Worm (Caenorhabditis elegans): ENCODE results near the gene cnc-7.
"Not testable (repeated sequence)": the region's sequence is repeated elsewhere in the genome, so short reads cannot be mapped to it uniquely, and the experiment has no call there.

cnc-7 gene

DNA sequence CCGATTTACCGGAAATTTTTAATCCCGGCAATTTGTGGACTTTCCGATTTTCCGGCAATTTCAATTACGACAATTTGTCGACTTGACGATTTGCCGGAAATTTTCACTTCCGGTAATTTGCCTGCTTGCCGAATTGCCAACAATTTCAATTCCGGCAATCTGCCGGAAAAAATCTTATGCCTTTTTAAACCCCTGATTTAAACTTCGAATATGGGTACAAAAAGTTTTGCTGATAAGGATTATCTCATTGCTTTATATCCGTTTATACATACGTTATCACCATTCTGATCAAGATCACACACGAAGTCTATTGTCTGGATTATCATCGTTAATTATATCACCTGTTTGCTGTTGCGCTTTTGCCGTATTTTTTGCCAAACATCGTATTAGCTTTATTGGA, 37.4 kb upstream of the cnc-7 start, which contains the start of gene grd-11:
Gene grd-11, plus strand, starts transcription at position 301 of the 400 bp plus-strand sequence.
- no peak for TF ChIP-seq odd-2 (tag; optimal IDR thresholded peaks at IDR 0.05)
- no peak for TF ChIP-seq pag-3 (tag; optimal IDR thresholded peaks at IDR 0.05; ENCODE audit: borderline replicate concordance)
- TF ChIP-seq sox-4 (tag; optimal IDR thresholded peaks at IDR 0.05) = no peak
- TF ChIP-seq hlh-15 (tag; optimal IDR thresholded peaks at IDR 0.05) = no peak
- TF ChIP-seq Y22D7AL.16 (tag; optimal IDR thresholded peaks at IDR 0.05) = no peak
- TF ChIP-seq ceh-2 (tag; optimal IDR thresholded peaks at IDR 0.05) = no peak
- TF ChIP-seq ceh-24 (tag; optimal IDR thresholded peaks at IDR 0.05) = no peak
- TF ChIP-seq elt-2 (tag; optimal IDR thresholded peaks at IDR 0.05) = no peak
- TF ChIP-seq elt-4 (tag; optimal IDR thresholded peaks at IDR 0.05) = no peak
- TF ChIP-seq fkh-10 (GFP tag; optimal IDR thresholded peaks at IDR 0.05) = no peak
- no peak for TF ChIP-seq fkh-6 (tag; optimal IDR thresholded peaks at IDR 0.05)
- no peak for TF ChIP-seq T23F11.4 (GFP tag; optimal IDR thresholded peaks at IDR 0.05)
- no peak for TF ChIP-seq hlh-13 (GFP tag; optimal IDR thresholded peaks at IDR 0.05)
- TF ChIP-seq F13H6.1 (tag; optimal IDR thresholded peaks at IDR 0.05) = no peak
- no peak for TF ChIP-seq nfya-1 (tag; optimal IDR thresholded peaks at IDR 0.05)
- no peak for TF ChIP-seq unc-42 (tag; optimal IDR thresholded peaks at IDR 0.05)

DNA sequence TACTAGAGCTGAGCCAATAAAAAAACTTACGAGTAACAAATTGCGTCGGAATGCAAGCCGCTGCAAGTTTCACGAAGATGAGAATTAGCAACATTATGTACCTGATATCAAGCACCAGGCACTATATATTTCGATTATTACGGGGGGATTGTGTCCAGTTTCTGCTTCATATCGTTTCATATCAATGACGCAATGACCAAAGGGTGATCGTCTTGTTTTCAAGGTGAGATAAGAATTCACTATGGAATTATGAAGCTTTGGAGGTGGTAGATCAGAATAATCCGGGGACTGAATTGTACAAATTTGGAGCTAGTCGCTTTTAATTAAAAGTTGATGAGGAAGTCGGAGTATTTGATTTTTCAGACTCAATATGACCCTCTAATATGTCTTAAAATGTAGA, 27.0 kb upstream of the cnc-7 start, which contains the start of gene K02E2.8:
Gene K02E2.8, minus strand, starts transcription at position 101 of the 400 bp plus-strand sequence.
- no peak for TF ChIP-seq sox-4 (tag; optimal IDR thresholded peaks at IDR 0.05)
- no peak for TF ChIP-seq unc-55 (GFP tag; optimal IDR thresholded peaks at IDR 0.05)
- TF ChIP-seq pqm-1 (tag; optimal IDR thresholded peaks at IDR 0.05) = no peak
- no peak for TF ChIP-seq fax-1 (tag; optimal IDR thresholded peaks at IDR 0.05)
- no peak for TF ChIP-seq T23F11.4 (GFP tag; optimal IDR thresholded peaks at IDR 0.05)
- TF ChIP-seq ceh-9 (tag; optimal IDR thresholded peaks at IDR 0.05) = no peak
- TF ChIP-seq ama-1 (optimal IDR thresholded peaks at IDR 0.05) = no peak
- TF ChIP-seq lim-6 (tag; optimal IDR thresholded peaks at IDR 0.05) = no peak
- no peak for TF ChIP-seq Y22D7AL.16 (tag; optimal IDR thresholded peaks at IDR 0.05)
- no peak for TF ChIP-seq che-1 (tag; optimal IDR thresholded peaks at IDR 0.05)
- no peak for TF ChIP-seq ceh-48 (tag; optimal IDR thresholded peaks at IDR 0.05)

DNA sequence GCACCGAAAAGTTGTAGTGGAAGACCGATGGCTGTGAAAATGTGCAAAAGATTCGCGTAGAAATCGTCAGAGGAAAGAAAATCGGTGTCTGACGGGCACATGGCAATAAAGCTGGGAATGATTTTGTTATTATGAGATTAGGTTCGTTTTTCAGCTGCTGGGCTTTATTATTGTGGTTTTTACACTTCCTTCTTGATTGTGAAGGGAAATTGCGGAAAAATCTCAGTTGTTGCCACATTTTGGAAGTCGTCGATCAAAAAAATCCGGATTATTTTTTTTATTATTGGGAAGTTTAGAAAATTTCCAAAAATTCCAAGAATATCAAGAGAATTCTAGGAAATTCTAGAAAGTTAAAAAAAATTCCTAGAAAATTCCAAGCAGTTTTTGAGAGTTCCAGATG, 24.7 kb upstream of the cnc-7 start, which contains the start of gene srh-177:
Gene srh-177, minus strand, starts transcription at position 101 of the 400 bp plus-strand sequence.
- TF ChIP-seq ahr-1 (tag; optimal IDR thresholded peaks at IDR 0.05); fax-1 (tag; optimal IDR thresholded peaks at IDR 0.05); K09A11.1 (tag; optimal IDR thresholded peaks at IDR 0.05; ENCODE audit: insufficient read depth): not testable (repeated sequence)

DNA sequence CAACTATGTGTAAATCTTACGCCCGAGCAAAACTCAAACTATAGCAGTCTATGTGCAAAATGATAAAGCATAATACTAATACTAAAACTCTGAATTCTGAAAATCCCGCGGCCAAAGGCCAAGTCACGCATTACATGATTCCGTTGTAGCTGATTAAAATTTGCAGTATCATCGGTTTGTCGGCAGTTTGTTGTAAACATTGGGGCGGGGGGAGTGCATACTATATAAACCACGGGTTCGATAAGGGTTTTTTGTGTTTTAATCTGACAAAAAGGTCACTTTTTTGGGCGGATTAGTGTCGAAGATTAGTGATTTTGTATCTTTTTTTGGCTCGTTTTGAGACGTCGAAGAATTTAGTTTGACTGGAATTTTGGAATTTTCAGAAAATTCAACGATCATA, 19.4 kb upstream of the cnc-7 start:
- TF ChIP-seq unc-42 (tag; optimal IDR thresholded peaks at IDR 0.05) (no peak), npax-4 (tag; optimal IDR thresholded peaks at IDR 0.05) (no peak), ahr-1 (tag; optimal IDR thresholded peaks at IDR 0.05) (no peak), hlh-15 (tag; optimal IDR thresholded peaks at IDR 0.05) (no peak), C08G9.2 (tag; optimal IDR thresholded peaks at IDR 0.05) (no peak), ceh-9 (tag; optimal IDR thresholded peaks at IDR 0.05) (no peak), gmeb-2 (tag; optimal IDR thresholded peaks at IDR 0.05) (no peak), unc-55 (GFP tag; optimal IDR thresholded peaks at IDR 0.05) (no peak), ama-1 (optimal IDR thresholded peaks at IDR 0.05) (no peak), ceh-24 (tag; optimal IDR thresholded peaks at IDR 0.05) (no peak)

DNA sequence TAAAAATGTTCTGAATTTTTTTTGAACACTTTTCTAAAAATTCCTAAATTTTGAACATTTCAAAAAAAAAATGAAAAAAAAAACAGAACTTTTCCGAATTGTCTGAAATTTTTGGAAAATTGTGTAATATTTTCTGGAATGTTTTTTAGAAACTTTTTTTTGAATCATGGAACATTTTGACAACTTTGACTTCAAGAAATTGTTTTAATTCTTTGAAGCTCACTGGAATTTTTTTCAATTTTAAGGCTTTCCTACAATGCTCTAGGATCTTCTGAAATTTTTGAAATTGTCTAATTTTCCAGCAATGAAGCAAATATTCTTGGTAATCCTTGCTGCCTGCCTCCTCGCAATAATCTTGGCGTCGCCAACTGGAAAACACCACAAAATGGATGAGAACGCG, 18.6 kb upstream of the cnc-7 start, which contains the start of gene ins-35:
Gene ins-35, plus strand, starts transcription at position 301 of the 400 bp plus-strand sequence.
- TF ChIP-seq ceh-9 (tag; optimal IDR thresholded peaks at IDR 0.05) (no peak), syd-9 (tag; optimal IDR thresholded peaks at IDR 0.05) (no peak), ceh-31 (tag; optimal IDR thresholded peaks at IDR 0.05) (no peak), che-1 (tag; optimal IDR thresholded peaks at IDR 0.05) (no peak), ceh-24 (tag; optimal IDR thresholded peaks at IDR 0.05) (no peak), ceh-34 (tag; optimal IDR thresholded peaks at IDR 0.05) (no peak), sdc-2 (tag; optimal IDR thresholded peaks at IDR 0.05) (no peak), ceh-48 (tag; optimal IDR thresholded peaks at IDR 0.05) (no peak), unc-86 (tag; optimal IDR thresholded peaks at IDR 0.05) (no peak), ceh-6 (GFP tag; optimal IDR thresholded peaks at IDR 0.05) (no peak), ztf-16 (tag; optimal IDR thresholded peaks at IDR 0.05) (no peak)

All from whole organism, late embryonic.